Worm (Caenorhabditis elegans): ENCODE data around the gene shk-1.
A peak's percentile ranks its signal among the peaks of the same experiment; 100 is the strongest.

shk-1 gene

DNA sequence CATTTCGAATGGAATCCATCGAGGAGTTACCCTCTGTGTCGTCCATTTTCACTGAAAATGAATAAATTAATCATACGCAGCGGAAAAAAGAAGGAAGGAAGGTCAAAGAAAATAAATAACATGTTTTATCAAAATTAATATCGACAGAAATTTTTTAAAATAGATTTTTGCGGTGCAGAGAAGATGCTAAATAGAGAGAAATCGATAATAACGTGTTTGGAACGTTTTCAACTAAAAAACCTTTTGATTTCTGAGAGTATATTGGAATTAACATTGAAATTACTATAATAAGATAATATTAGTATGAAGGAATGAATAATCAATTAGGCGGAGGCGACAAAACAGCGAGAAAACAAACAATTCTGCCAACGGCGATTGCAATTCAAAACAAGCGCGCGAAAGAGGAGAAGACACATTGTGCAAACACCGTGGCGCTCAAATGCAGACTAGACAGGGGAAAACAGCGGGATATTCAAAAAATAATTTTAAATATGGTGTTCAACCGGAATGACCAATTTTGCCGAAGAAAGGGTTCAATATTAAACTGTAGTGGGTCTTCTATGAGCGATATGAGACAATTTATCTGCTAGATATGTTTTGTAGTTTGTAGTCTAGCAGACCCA is 41.5 kb upstream of the shk-1 start, which contains the start of gene wee-1.3 (continued):
- TF ChIP-seq zip-11 (GFP tag; IDR thresholded peaks at IDR 0.05): no peak
- TF ChIP-seq hlh-30 (tag; optimal IDR thresholded peaks at IDR 0.05; ENCODE audit: insufficient read depth): peak; percentile 73
- peak; percentile 55 for TF ChIP-seq unc-130 (GFP tag; optimal IDR thresholded peaks at IDR 0.05)

DNA sequence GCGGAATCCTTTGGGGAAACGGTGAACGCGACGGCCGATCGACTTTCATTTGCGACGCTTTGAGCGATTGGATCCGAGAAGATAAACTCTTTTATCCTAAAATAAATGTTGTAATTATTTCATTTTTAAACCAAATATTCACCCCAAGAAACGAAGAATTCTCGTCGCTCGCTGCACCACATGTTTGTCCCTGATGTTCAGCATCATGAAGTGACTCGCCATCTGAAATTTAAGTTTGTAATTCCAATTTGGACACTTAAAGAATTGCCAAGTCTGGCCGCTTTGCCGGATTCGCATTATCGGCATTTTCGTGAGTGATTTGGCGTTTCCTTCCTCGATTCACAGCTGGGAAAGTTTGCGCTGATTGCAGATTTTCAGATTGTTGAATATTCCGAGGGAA is 40.1 kb upstream of the shk-1 start, which contains the start of gene Y53C12A.6:
Gene Y53C12A.6, minus strand, starts transcription at position 101 of the 400 bp plus-strand sequence.
- TF ChIP-seq nhr-25 (tag; optimal IDR thresholded peaks at IDR 0.05; ENCODE audit: borderline replicate concordance, insufficient read depth) (no peak), gei-8 (GFP tag; optimal IDR thresholded peaks at IDR 0.05) (no peak), daf-8 (GFP tag; IDR thresholded peaks at IDR 0.05) (no peak), D1046.2 (GFP tag; IDR thresholded peaks at IDR 0.05) (no peak), pha-4 (GFP tag; IDR thresholded peaks at IDR 0.05) (no peak), pha-4 (tag; optimal IDR thresholded peaks at IDR 0.05) (no peak), mdl-1 (tag; optimal IDR thresholded peaks at IDR 0.05) (no peak), pqm-1 (tag; optimal IDR thresholded peaks at IDR 0.05) (no peak), cey-2 (tag; optimal IDR thresholded peaks at IDR 0.05; ENCODE audit: borderline replicate concordance, insufficient read depth) (no peak), dve-1 (tag; optimal IDR thresholded peaks at IDR 0.05; ENCODE audit: insufficient read depth) (no peak), ceh-20 (GFP tag; IDR thresholded peaks at IDR 0.05) (no peak), T20F7.1 (GFP tag; optimal IDR thresholded peaks at IDR 0.05) (no peak), set-16 (GFP tag; IDR thresholded peaks at IDR 0.05) (no peak), ceh-82 (tag; optimal IDR thresholded peaks at IDR 0.05) (no peak)

- peak; percentile 86 for TF ChIP-seq Y48G9A.11 (GFP tag; IDR thresholded peaks at IDR 0.05)
- TF ChIP-seq lin-38 (GFP tag; IDR thresholded peaks at IDR 0.05): peak; percentile 77
- TF ChIP-seq lsy-2 (tag; optimal IDR thresholded peaks at IDR 0.05): peak in 1 of 2 experiments; percentile 36
- 0 out of 2 replicates have a peak, but pooled peaks have one; percentile 24 for TF ChIP-seq snpc-1.2 (GFP tag; IDR thresholded peaks at IDR 0.05)
These were observed 39.3 kb upstream of the shk-1 start, which contains the start of gene Y53C12A.11 for ce11 chrII:9718631-9719252. TSS of gene Y53C12A.11 (minus strand) at chrII:9718698.

DNA sequence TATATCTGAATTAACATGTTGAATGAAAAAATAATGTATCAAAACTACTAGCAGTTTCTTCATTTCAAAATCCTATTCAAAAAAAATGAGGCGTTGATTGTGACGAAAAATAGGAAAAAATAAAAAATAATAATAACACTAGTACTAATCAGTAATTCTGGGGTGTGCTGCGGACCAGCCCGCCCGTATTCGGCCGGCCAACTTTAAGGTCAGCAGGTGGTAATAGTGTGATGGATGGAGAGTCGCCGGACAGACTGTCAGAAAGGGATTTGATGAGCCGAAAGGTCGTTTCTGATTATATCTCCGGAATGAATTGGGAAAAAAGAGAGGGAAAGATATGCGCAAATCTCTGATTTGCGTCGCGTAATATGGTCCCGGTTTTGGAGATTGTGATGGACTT is 33.6 kb upstream of the shk-1 start, which contains the start of gene cutl-2:
Gene cutl-2, minus strand, starts transcription at position 210 of the 400 bp plus-strand sequence.
- no peak for TF ChIP-seq nhr-6 (tag; optimal IDR thresholded peaks at IDR 0.05)
- TF ChIP-seq ctbp-1 (GFP tag; IDR thresholded peaks at IDR 0.05): no peak
- no peak for TF ChIP-seq nhr-102 (tag; optimal IDR thresholded peaks at IDR 0.05)
- TF ChIP-seq fos-1 (tag; optimal IDR thresholded peaks at IDR 0.05): no peak
- no peak for TF ChIP-seq ceh-62 (tag; optimal IDR thresholded peaks at IDR 0.05)
- TF ChIP-seq unc-62 (GFP tag; optimal IDR thresholded peaks at IDR 0.05 in 1 of 2): peak in 1 of 2 experiments; percentile 36
- TF ChIP-seq unc-62 (tag; optimal IDR thresholded peaks at IDR 0.05): no peak

ce11 chrII:9725056-9725455 is 33.0 kb upstream of the shk-1 start:
- no peak for TF ChIP-seq skn-1 (tag; optimal IDR thresholded peaks at IDR 0.05)
- peak; percentile 16 for TF ChIP-seq aha-1 (tag)
- no peak for TF ChIP-seq lsy-2 (tag; optimal IDR thresholded peaks at IDR 0.05)
- no peak for TF ChIP-seq egl-43 (GFP tag; IDR thresholded peaks at IDR 0.05)

Measured in whole organism, L4 larva.